2 fruit fly cellular contexts compared by ENCODE assay signal in the genomic region with DNA sequence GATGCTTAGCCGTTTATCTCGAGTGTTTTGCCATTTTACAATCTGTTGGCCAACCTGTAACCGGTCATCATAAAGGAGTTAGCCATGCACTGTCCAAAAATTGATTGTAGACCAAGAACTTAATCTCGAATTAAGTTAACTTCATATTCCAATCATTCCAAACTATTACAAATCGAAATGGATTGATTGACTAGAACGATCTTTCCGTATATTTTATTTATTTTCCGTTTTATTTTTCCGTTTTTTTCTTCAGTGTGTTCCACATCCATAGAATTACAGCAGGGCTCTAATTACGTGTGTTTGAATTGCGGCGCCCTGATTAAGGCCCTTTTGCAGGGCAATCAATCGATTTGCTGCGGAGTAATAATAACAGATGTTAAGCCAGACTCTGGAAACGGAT.
TF ChIP-seq lines count a peak whose summit lies in the region.

No protein-coding gene starts in this region.

TF ChIP-seq in whole organism, embryonic, 481 proteins besides CTCF, POLR2A, EP300 and RAD21 (continued from another document and continues in another):
- TF ChIP-seq CG7928 (GFP tag; optimal IDR thresholded peaks at IDR 0.05; lab: Kevin White, UChicago): no peak
- no peak for TF ChIP-seq Myb (GFP tag; optimal IDR thresholded peaks at IDR 0.05; lab: Kevin White, UChicago)
- TF ChIP-seq CG6254 (GFP tag; optimal IDR thresholded peaks at IDR 0.05; lab: Kevin White, UChicago): peak; percentile 27
- no peak for TF ChIP-seq CG6654 (GFP tag; optimal IDR thresholded peaks at IDR 0.05; lab: Kevin White, UChicago)
- TF ChIP-seq sens-2 (GFP tag; IDR thresholded peaks at IDR 0.05; lab: Robert Waterston, UW): no peak
- peak; percentile 5; the same call in 1 of the 2 replicates for TF ChIP-seq Xrp1 (GFP tag; IDR thresholded peaks at IDR 0.05; lab: Robert Waterston, UW)
- no peak for TF ChIP-seq CG1832 (GFP tag; optimal IDR thresholded peaks at IDR 0.05; lab: Kevin White, UChicago)
- no peak for TF ChIP-seq prd (optimal IDR thresholded peaks at IDR 0.05; lab: Kevin White, UChicago)
- TF ChIP-seq prd (GFP tag; IDR thresholded peaks at IDR 0.05; lab: Robert Waterston, UW): peak; percentile 33; the same call in 1 of the 3 replicates
- no peak for TF ChIP-seq pan (optimal IDR thresholded peaks at IDR 0.05; lab: Kevin White, UChicago)
- peak in 1 of 2 experiments; percentile 17 for TF ChIP-seq pan (GFP tag; optimal IDR thresholded peaks at IDR 0.05 in 1 of 2, IDR thresholded peaks at IDR 0.05 in 1 of 2)
- no peak for TF ChIP-seq Bgb (GFP tag; IDR thresholded peaks at IDR 0.05; lab: Robert Waterston, UW; ENCODE audit: partially characterized antibody)
- TF ChIP-seq al (GFP tag; IDR thresholded peaks at IDR 0.05; lab: Robert Waterston, UW): no peak
- no peak for TF ChIP-seq ERR (GFP tag; optimal IDR thresholded peaks at IDR 0.05; lab: Kevin White, UChicago)
- TF ChIP-seq CG7839 (tag; optimal IDR thresholded peaks at IDR 0.05; lab: Kevin White, UChicago): no peak
- no peak for TF ChIP-seq CG9727 (GFP tag; optimal IDR thresholded peaks at IDR 0.05; lab: Kevin White, UChicago)
- TF ChIP-seq fd102C (GFP tag; optimal IDR thresholded peaks at IDR 0.05; lab: Kevin White, UChicago): peak; percentile 50
- peak; percentile 9 for TF ChIP-seq CG10267 (tag; optimal IDR thresholded peaks at IDR 0.05; lab: Kevin White, UChicago)
- TF ChIP-seq nmo (GFP tag; optimal IDR thresholded peaks at IDR 0.05; lab: Kevin White, UChicago): no peak
- peak; percentile 4 for TF ChIP-seq CG8089 (GFP tag; optimal IDR thresholded peaks at IDR 0.05; lab: Kevin White, UChicago)
- no peak for TF ChIP-seq Gug (GFP tag; IDR thresholded peaks at IDR 0.05; lab: Robert Waterston, UW)
- TF ChIP-seq CG9215 (GFP tag; IDR thresholded peaks at IDR 0.05; lab: Robert Waterston, UW): no peak
- TF ChIP-seq vfl (GFP tag; optimal IDR thresholded peaks at IDR 0.05; lab: Kevin White, UChicago): no peak
- TF ChIP-seq bigmax (GFP tag; optimal IDR thresholded peaks at IDR 0.05; lab: Kevin White, UChicago): no peak
- no peak for TF ChIP-seq CG12155 (GFP tag; optimal IDR thresholded peaks at IDR 0.05; lab: Kevin White, UChicago)
- no peak for TF ChIP-seq fru (optimal IDR thresholded peaks at IDR 0.05; lab: Kevin White, UChicago)
- no peak for TF ChIP-seq CG5953 (GFP tag; IDR thresholded peaks at IDR 0.05; lab: Robert Waterston, UW)
- TF ChIP-seq Hmx (GFP tag; optimal IDR thresholded peaks at IDR 0.05; lab: Kevin White, UChicago): no peak
- no peak for TF ChIP-seq CG7271 (tag; optimal IDR thresholded peaks at IDR 0.05; lab: Kevin White, UChicago)
- TF ChIP-seq CG3065 (GFP tag; optimal IDR thresholded peaks at IDR 0.05; lab: Kevin White, UChicago): no peak
- no peak for TF ChIP-seq MESR4 (GFP tag; optimal IDR thresholded peaks at IDR 0.05; lab: Kevin White, UChicago)
- no peak for TF ChIP-seq Hmr (GFP tag; optimal IDR thresholded peaks at IDR 0.05; lab: Kevin White, UChicago)
- TF ChIP-seq CG17829 (tag; optimal IDR thresholded peaks at IDR 0.05; lab: Kevin White, UChicago): peak; percentile 16
- peak; percentile 51 for TF ChIP-seq dmrt11E (tag; optimal IDR thresholded peaks at IDR 0.05; lab: Kevin White, UChicago)
- no peak for TF ChIP-seq CG31441 (GFP tag; IDR thresholded peaks at IDR 0.05; lab: Robert Waterston, UW)
- TF ChIP-seq Sox102F (GFP tag; optimal IDR thresholded peaks at IDR 0.05; lab: Kevin White, UChicago): no peak
- TF ChIP-seq Rx (GFP tag; IDR thresholded peaks at IDR 0.05; lab: Robert Waterston, UW): no peak
- TF ChIP-seq gem (tag; optimal IDR thresholded peaks at IDR 0.05; lab: Kevin White, UChicago): peak; percentile 43
- TF ChIP-seq Awh (GFP tag; IDR thresholded peaks at IDR 0.05; lab: Robert Waterston, UW): no peak
- no peak for TF ChIP-seq Fer3 (tag; optimal IDR thresholded peaks at IDR 0.05; lab: Kevin White, UChicago)
- 0 out of 3 replicates have a peak, but pooled peaks have one; percentile 29 for TF ChIP-seq row (GFP tag; IDR thresholded peaks at IDR 0.05; lab: Robert Waterston, UW)
- TF ChIP-seq CG3726 (GFP tag; IDR thresholded peaks at IDR 0.05; lab: Robert Waterston, UW): no peak
- 0 out of 2 replicates have a peak, but pooled peaks have one; percentile 7 for TF ChIP-seq CG11696 (GFP tag; IDR thresholded peaks at IDR 0.05; lab: Robert Waterston, UW)
- no peak for TF ChIP-seq danr (GFP tag; IDR thresholded peaks at IDR 0.05; lab: Robert Waterston, UW)
- peak; percentile 28 for TF ChIP-seq CG10979 (tag; optimal IDR thresholded peaks at IDR 0.05; lab: Kevin White, UChicago)
- no peak for TF ChIP-seq dan (GFP tag; IDR thresholded peaks at IDR 0.05; lab: Robert Waterston, UW)
- no peak for TF ChIP-seq pum (GFP tag; optimal IDR thresholded peaks at IDR 0.05; lab: Kevin White, UChicago)
- no peak for TF ChIP-seq CG2120 (GFP tag; optimal IDR thresholded peaks at IDR 0.05; lab: Kevin White, UChicago)
- no peak for TF ChIP-seq ranshi (GFP tag; IDR thresholded peaks at IDR 0.05; lab: Robert Waterston, UW)
- TF ChIP-seq CG14710 (tag; optimal IDR thresholded peaks at IDR 0.05; lab: Kevin White, UChicago): peak; percentile 12
- TF ChIP-seq BEAF-32 (GFP tag; optimal IDR thresholded peaks at IDR 0.05; lab: Kevin White, UChicago): no peak
- no peak for TF ChIP-seq HHEX (GFP tag; optimal IDR thresholded peaks at IDR 0.05; lab: Kevin White, UChicago)
- TF ChIP-seq CG7987 (GFP tag; optimal IDR thresholded peaks at IDR 0.05; lab: Kevin White, UChicago): no peak
- no peak for TF ChIP-seq CG12942 (GFP tag; optimal IDR thresholded peaks at IDR 0.05; lab: Kevin White, UChicago)
- no peak for TF ChIP-seq B-H1 (GFP tag; IDR thresholded peaks at IDR 0.05; lab: Robert Waterston, UW)
- 0 out of 2 replicates have a peak, but pooled peaks have one; percentile 39 for TF ChIP-seq Drgx (GFP tag; IDR thresholded peaks at IDR 0.05; lab: Robert Waterston, UW)
- TF ChIP-seq Deaf1 (tag; optimal IDR thresholded peaks at IDR 0.05; lab: Kevin White, UChicago): no peak
- TF ChIP-seq CG2712 (tag; optimal IDR thresholded peaks at IDR 0.05; lab: Kevin White, UChicago): peak; percentile 24
- no peak for TF ChIP-seq dpn (GFP tag; optimal IDR thresholded peaks at IDR 0.05; lab: Kevin White, UChicago)
- TF ChIP-seq CG7786 (GFP tag; optimal IDR thresholded peaks at IDR 0.05; lab: Kevin White, UChicago): no peak
- TF ChIP-seq CG34224 (GFP tag; IDR thresholded peaks at IDR 0.05; lab: Robert Waterston, UW; ENCODE audit: partially characterized antibody): no peak
- peak; percentile 15 for TF ChIP-seq CG30403 (GFP tag; optimal IDR thresholded peaks at IDR 0.05; lab: Kevin White, UChicago)
- no peak for TF ChIP-seq CG6813 (GFP tag; optimal IDR thresholded peaks at IDR 0.05; lab: Kevin White, UChicago)
- TF ChIP-seq lola (GFP tag; optimal IDR thresholded peaks at IDR 0.05; lab: Kevin White, UChicago): peak in 1 of 3 experiments; percentile 42
- no peak for TF ChIP-seq kay (GFP tag; optimal IDR thresholded peaks at IDR 0.05; lab: Kevin White, UChicago)

TF ChIP-seq in whole organism, prepupa, 60 proteins besides CTCF, POLR2A, EP300 and RAD21 (continued from another document):
- TF ChIP-seq CG3032 (tag; optimal IDR thresholded peaks at IDR 0.05; lab: Kevin White, UChicago) (peak; percentile 32), CG31627 (GFP tag; optimal IDR thresholded peaks at IDR 0.05; lab: Kevin White, UChicago) (no peak), lz (GFP tag; optimal IDR thresholded peaks at IDR 0.05; lab: Kevin White, UChicago) (no peak), CG4318 (GFP tag; optimal IDR thresholded peaks at IDR 0.05; lab: Kevin White, UChicago) (no peak), esn (GFP tag; optimal IDR thresholded peaks at IDR 0.05; lab: Kevin White, UChicago) (peak; percentile 17), CG11902 (GFP tag; optimal IDR thresholded peaks at IDR 0.05; lab: Kevin White, UChicago) (no peak), pdm3 (GFP tag; optimal IDR thresholded peaks at IDR 0.05; lab: Kevin White, UChicago) (peak; percentile 7), CG1621 (tag; optimal IDR thresholded peaks at IDR 0.05; lab: Kevin White, UChicago) (peak; percentile 24), CG8319 (GFP tag; optimal IDR thresholded peaks at IDR 0.05; lab: Kevin White, UChicago) (no peak), Lpt (GFP tag; optimal IDR thresholded peaks at IDR 0.05; lab: Kevin White, UChicago) (peak; percentile 9), acj6 (GFP tag; optimal IDR thresholded peaks at IDR 0.05; lab: Kevin White, UChicago) (peak; percentile 34), CG11762 (GFP tag; optimal IDR thresholded peaks at IDR 0.05; lab: Kevin White, UChicago; ENCODE audit: insufficient read depth) (no peak), CG6792 (GFP tag; optimal IDR thresholded peaks at IDR 0.05; lab: Kevin White, UChicago) (no peak), CG6854 (GFP tag; optimal IDR thresholded peaks at IDR 0.05; lab: Kevin White, UChicago) (no peak), fd59A (GFP tag; optimal IDR thresholded peaks at IDR 0.05; lab: Kevin White, UChicago) (no peak), achi (GFP tag; optimal IDR thresholded peaks at IDR 0.05; lab: Kevin White, UChicago) (peak; percentile 45), ss (GFP tag; optimal IDR thresholded peaks at IDR 0.05; lab: Kevin White, UChicago) (peak in 1 of 2 experiments; percentile 41), net (GFP tag; optimal IDR thresholded peaks at IDR 0.05; lab: Kevin White, UChicago) (peak; percentile 35), CG8119 (GFP tag; IDR thresholded peaks at IDR 0.05; lab: Robert Waterston, UW) (peak; percentile 60; the same call in 1 of the 3 replicates), Sox14 (GFP tag; optimal IDR thresholded peaks at IDR 0.05; lab: Kevin White, UChicago) (no peak), Ets96B (tag; optimal IDR thresholded peaks at IDR 0.05; lab: Kevin White, UChicago) (peak; percentile 19), CG8632 (GFP tag; optimal IDR thresholded peaks at IDR 0.05; lab: Kevin White, UChicago) (no peak), Hr39 (GFP tag; optimal IDR thresholded peaks at IDR 0.05; lab: Kevin White, UChicago) (no peak), CG34406 (GFP tag; optimal IDR thresholded peaks at IDR 0.05; lab: Kevin White, UChicago) (peak; percentile 10), CG16779 (tag; optimal IDR thresholded peaks at IDR 0.05; lab: Kevin White, UChicago) (no peak), CG9139 (GFP tag; optimal IDR thresholded peaks at IDR 0.05; lab: Kevin White, UChicago) (no peak), CG32006 (GFP tag; optimal IDR thresholded peaks at IDR 0.05; lab: Kevin White, UChicago) (peak; percentile 46), CG3919 (GFP tag; optimal IDR thresholded peaks at IDR 0.05; lab: Kevin White, UChicago) (peak; percentile 49), CG7368 (GFP tag; optimal IDR thresholded peaks at IDR 0.05; lab: Kevin White, UChicago) (no peak), CG10669 (GFP tag; optimal IDR thresholded peaks at IDR 0.05; lab: Kevin White, UChicago) (peak; percentile 36), Gug (GFP tag; IDR thresholded peaks at IDR 0.05; lab: Robert Waterston, UW) (peak; percentile 32; the same call in 1 of the 2 replicates), Eip93F (GFP tag; optimal IDR thresholded peaks at IDR 0.05; lab: Kevin White, UChicago) (no peak), Hr4 (GFP tag; optimal IDR thresholded peaks at IDR 0.05; lab: Kevin White, UChicago) (peak; percentile 6), Eip75B (GFP tag; optimal IDR thresholded peaks at IDR 0.05; lab: Kevin White, UChicago) (peak; percentile 41), Smox (GFP tag; optimal IDR thresholded peaks at IDR 0.05; lab: Kevin White, UChicago) (no peak), CG15336 (GFP tag; IDR thresholded peaks at IDR 0.05; lab: Robert Waterston, UW) (peak; percentile 51), svp (GFP tag; lab: Kevin White, UChicago) (no peak)
